Fruit fly (Drosophila melanogaster) whole organism, embryonic: ENCODE measurements around the gene CG2321.

Source experiments
- Atf6 ChIP-seq: fragments of 200-800 bp; sonication (Bioruptor generic); IDR thresholded peaks from 2 replicates; pipeline ENCODE4 v1.3.6; 2022; ENCODE audit warnings: missing biosample characterization, missing genetic modification characterization
- Awh ChIP-seq: fragments of 200-800 bp; sonication (Bioruptor generic); IDR thresholded peaks from 2 replicates; pipeline ENCODE4, ENCODE4 v1.3.6; 2022; ENCODE audit warnings: missing biosample characterization, missing genetic modification characterization
- Blimp-1 ChIP-seq: fragments of 200-800 bp; sonication (Bioruptor generic); optimal IDR thresholded peaks from 3 replicates; lab custom pipeline; 2018; ENCODE audit warnings: missing biosample characterization, missing genetic modification characterization, mild to moderate bottlenecking, moderate library complexity, missing genetic modification reagents
- CG10274 ChIP-seq: fragments of 200-800 bp; sonication (Bioruptor generic); optimal IDR thresholded peaks from 3 replicates; lab custom pipeline; 2017; ENCODE audit warnings: missing biosample characterization, mild to moderate bottlenecking, missing genetic modification characterization
- CG11247 ChIP-seq: fragments of 200-800 bp; sonication (Bioruptor generic); IDR thresholded peaks from 2 replicates; pipeline ENCODE4 v1.3.6; 2022; ENCODE audit warnings: missing biosample characterization, missing genetic modification characterization
- CG14050 ChIP-seq: fragments of 200-800 bp; sonication (Bioruptor generic); IDR thresholded peaks from 3 replicates; pipeline ENCODE4 v1.3.6; 2022; ENCODE audit warnings: missing biosample characterization, missing genetic modification characterization
- CG14710 ChIP-seq: fragments of 200-800 bp; sonication (Bioruptor generic); optimal IDR thresholded peaks from 3 replicates; lab custom pipeline; 2019; ENCODE audit warnings: missing biosample characterization, mild to moderate bottlenecking, missing genetic modification characterization, moderate library complexity
- CG14860 ChIP-seq: fragments of 200-800 bp; sonication (Bioruptor generic); IDR thresholded peaks from 3 replicates; pipeline ENCODE4 v1.3.6; 2022; ENCODE audit warnings: missing biosample characterization, missing genetic modification characterization; ENCODE audit not compliant: partially characterized antibody
- CG15269 ChIP-seq: fragments of 200-800 bp; sonication (Bioruptor generic); optimal IDR thresholded peaks from 2 replicates; lab custom pipeline; 2018; ENCODE audit warnings: missing biosample characterization, mild to moderate bottlenecking, missing genetic modification characterization, moderate library complexity
- CG1602 ChIP-seq: fragments of 200-800 bp; sonication (Bioruptor generic); optimal IDR thresholded peaks from 3 replicates; lab custom pipeline; 2016; ENCODE audit warnings: missing biosample characterization, missing genetic modification characterization
- CG16813 ChIP-seq: fragments of 200-800 bp; sonication (Bioruptor generic); IDR thresholded peaks from 3 replicates; pipeline ENCODE4 v1.3.6; 2022; ENCODE audit warnings: missing biosample characterization, missing genetic modification characterization; ENCODE audit not compliant: partially characterized antibody
- CG17361 ChIP-seq: fragments of 200-800 bp; sonication (Bioruptor generic); IDR thresholded peaks from 3 replicates; pipeline ENCODE4 v1.3.6; 2022; ENCODE audit warnings: missing biosample characterization, missing genetic modification characterization
- CG17802 ChIP-seq: fragments of 200-800 bp; sonication (Bioruptor generic); optimal IDR thresholded peaks from 2 replicates; lab custom pipeline; 2018; ENCODE audit warnings: missing biosample characterization, mild to moderate bottlenecking, missing genetic modification characterization, moderate library complexity
- CG18011 ChIP-seq: fragments of 200-800 bp; sonication (Bioruptor generic); optimal IDR thresholded peaks from 2 replicates; lab custom pipeline; 2017; ENCODE audit warnings: missing biosample characterization, missing genetic modification characterization, mild to moderate bottlenecking, moderate library complexity, missing genotype
- CG18262 ChIP-seq: fragments of 200-800 bp; optimal IDR thresholded peaks from 3 replicates; lab custom pipeline; 2019; ENCODE audit warnings: missing biosample characterization, mild to moderate bottlenecking, missing genetic modification characterization, moderate library complexity
- CG18476 ChIP-seq: fragments of 200-800 bp; sonication (Bioruptor generic); optimal IDR thresholded peaks from 2 replicates; lab custom pipeline; 2016; ENCODE audit warnings: missing biosample characterization, mild to moderate bottlenecking, missing genetic modification characterization
- CG2678 ChIP-seq: fragments of 200-800 bp; sonication (Bioruptor generic); optimal IDR thresholded peaks from 3 replicates; lab custom pipeline; 2019; ENCODE audit warnings: missing biosample characterization, mild to moderate bottlenecking, missing genetic modification characterization, moderate library complexity
- CG2712 ChIP-seq: fragments of 200-800 bp; optimal IDR thresholded peaks from 3 replicates; lab custom pipeline; 2019; ENCODE audit warnings: missing biosample characterization, mild to moderate bottlenecking, missing genetic modification characterization, moderate library complexity
- CG31388 ChIP-seq: fragments of 200-800 bp; sonication (Bioruptor generic); optimal IDR thresholded peaks from 2 replicates; lab custom pipeline; 2016; ENCODE audit warnings: missing biosample characterization, missing genetic modification characterization
- CG43689 ChIP-seq: fragments of 200-800 bp; sonication (Bioruptor generic); IDR thresholded peaks from 2 replicates; pipeline ENCODE4 v1.3.6; 2022; ENCODE audit warnings: missing biosample characterization, missing genetic modification characterization
- CG5245 ChIP-seq: fragments of 200-800 bp; sonication (Bioruptor generic); optimal IDR thresholded peaks from 3 replicates; lab custom pipeline; 2016; ENCODE audit warnings: missing biosample characterization, missing genetic modification characterization
- CG6654 ChIP-seq: fragments of 200-800 bp; sonication (Bioruptor generic); optimal IDR thresholded peaks from 2 replicates; lab custom pipeline; 2017; ENCODE audit warnings: missing biosample characterization, mild to moderate bottlenecking, missing genetic modification characterization
- CG7745 ChIP-seq: fragments of 200-800 bp; sonication (Bioruptor generic); optimal IDR thresholded peaks from 2 replicates; lab custom pipeline; 2018; ENCODE audit warnings: missing biosample characterization, mild to moderate bottlenecking, missing genetic modification characterization, moderate library complexity
- CG7839 ChIP-seq: fragments of 200-800 bp; sonication (Bioruptor generic); optimal IDR thresholded peaks from 3 replicates; lab custom pipeline; 2018; ENCODE audit warnings: missing biosample characterization, mild to moderate bottlenecking, missing genetic modification characterization, moderate library complexity
- CG8281 ChIP-seq: fragments of 200-800 bp; sonication (Bioruptor generic); optimal IDR thresholded peaks from 2 replicates; lab custom pipeline; 2018; ENCODE audit warnings: missing biosample characterization, mild to moderate bottlenecking, missing genetic modification characterization, moderate library complexity
- CG9437 ChIP-seq: fragments of 200-800 bp; sonication (Bioruptor generic); optimal IDR thresholded peaks from 2 replicates; lab custom pipeline; 2018; ENCODE audit warnings: missing biosample characterization, mild to moderate bottlenecking, missing genetic modification characterization
- Dbx ChIP-seq: fragments of 200-800 bp; sonication (Bioruptor generic); IDR thresholded peaks from 3 replicates; pipeline ENCODE4 v1.3.6; 2022; ENCODE audit warnings: missing biosample characterization, missing genetic modification characterization
- MBD-R2 ChIP-seq: fragments of 200-800 bp; sonication (Bioruptor generic); IDR thresholded peaks from 2 replicates; pipeline ENCODE4 v1.3.6; 2022; ENCODE audit warnings: missing biosample characterization, missing genetic modification characterization
- bcd ChIP-seq: fragments of 200-800 bp; sonication (Bioruptor generic); optimal IDR thresholded peaks from 2 replicates; lab custom pipeline; 2017; ENCODE audit warnings: missing biosample characterization, mild to moderate bottlenecking, missing genetic modification characterization
- cad ChIP-seq: fragments of >200 bp; optimal IDR thresholded peaks from 2 replicates; lab custom pipeline; 2017; ENCODE audit warnings: missing biosample characterization, missing genetic modification characterization
- crol ChIP-seq: fragments of 200-800 bp; sonication (Bioruptor generic); IDR thresholded peaks from 2 replicates; pipeline ENCODE4 v1.3.6; 2022; ENCODE audit warnings: missing biosample characterization, missing genetic modification characterization
- grau ChIP-seq: fragments of 200-800 bp; optimal IDR thresholded peaks from 3 replicates; lab custom pipeline; 2019; ENCODE audit warnings: missing biosample characterization, mild to moderate bottlenecking, missing genetic modification characterization, moderate library complexity
- hth ChIP-seq: fragments of >200 bp; optimal IDR thresholded peaks from 2 replicates; lab custom pipeline; 2017; ENCODE audit warnings: inconsistent platforms
- lov ChIP-seq, 2 experiments: fragments of 200-800 bp in 1 of 2; fragments of >200 bp in 1 of 2; sonication (Bioruptor generic) in 1 of 2; IDR thresholded peaks in 1 of 2; optimal IDR thresholded peaks in 1 of 2; 2 replicates in 1 of 2; 3 replicates in 1 of 2; pipeline versions ENCODE4 v1.3.6 to Lab custom; 2017 to 2022; ENCODE audit warnings: missing biosample characterization in 1 of 2, missing genetic modification characterization in 1 of 2
- mam ChIP-seq: fragments of 200-800 bp; sonication (Bioruptor generic); optimal IDR thresholded peaks from 3 replicates; lab custom pipeline; 2016; ENCODE audit warnings: missing biosample characterization, missing genetic modification characterization
- prd ChIP-seq, 3 experiments: fragments of >200 bp in 2 of 3; fragments of 200-800 bp in 1 of 3; sonication (Bioruptor generic) in 1 of 3; optimal IDR thresholded peaks in 2 of 3; IDR thresholded peaks in 1 of 3; 2 replicates in 2 of 3; 3 replicates in 1 of 3; pipeline versions ENCODE4 v1.3.6 to Lab custom; 2017 to 2022; ENCODE audit warnings: missing biosample characterization in 1 of 3, missing genetic modification characterization in 1 of 3
- ro ChIP-seq: fragments of 200-800 bp; sonication (Bioruptor generic); IDR thresholded peaks from 2 replicates; pipeline ENCODE4 v1.3.6; 2022; ENCODE audit warnings: missing biosample characterization, missing genetic modification characterization
- salm ChIP-seq: fragments of 200-800 bp; sonication (Bioruptor generic); optimal IDR thresholded peaks from 2 replicates; lab custom pipeline; 2018; ENCODE audit warnings: missing biosample characterization, mild to moderate bottlenecking, missing genetic modification characterization
- schlank ChIP-seq: fragments of 200-800 bp; sonication (Bioruptor generic); optimal IDR thresholded peaks from 2 replicates; lab custom pipeline; 2018; ENCODE audit warnings: missing biosample characterization, mild to moderate bottlenecking, missing genetic modification characterization
- sens ChIP-seq: fragments of 200-800 bp; sonication (Bioruptor generic); peaks from one replicate; lab custom pipeline; 2016; ENCODE audit warnings: missing biosample characterization, missing genetic modification characterization
- sima ChIP-seq: fragments of 200-800 bp; sonication (Bioruptor generic); optimal IDR thresholded peaks from 2 replicates; lab custom pipeline; 2016; ENCODE audit warnings: missing biosample characterization, missing genetic modification characterization
- slp2 ChIP-seq: fragments of 200-800 bp; sonication (Bioruptor generic); optimal IDR thresholded peaks from 2 replicates; lab custom pipeline; 2016; ENCODE audit warnings: missing biosample characterization, missing genetic modification characterization
- ttk ChIP-seq: fragments of 200-800 bp; sonication (Bioruptor generic); IDR thresholded peaks from 2 replicates; pipeline ENCODE4 v2.1.2; 2022; ENCODE audit warnings: missing biosample characterization, missing genetic modification characterization
- twi ChIP-seq: fragments of 200-800 bp; optimal IDR thresholded peaks from 2 replicates; lab custom pipeline; 2019; ENCODE audit warnings: missing biosample characterization, mild to moderate bottlenecking, missing genetic modification characterization, moderate library complexity
- unpg ChIP-seq: fragments of 200-800 bp; sonication (Bioruptor generic); optimal IDR thresholded peaks from 3 replicates; lab custom pipeline; 2018; ENCODE audit warnings: missing biosample characterization, mild to moderate bottlenecking, missing genetic modification characterization, moderate library complexity
- wor ChIP-seq: fragments of 200-800 bp; sonication (Bioruptor generic); IDR thresholded peaks from 2 replicates; pipeline ENCODE4 v1.3.6; 2022; ENCODE audit warnings: missing biosample characterization, missing genetic modification characterization
- z ChIP-seq: fragments of 200-800 bp; sonication (Bioruptor generic); IDR thresholded peaks from 3 replicates; pipeline ENCODE4 v1.3.6; 2022; ENCODE audit warnings: missing biosample characterization, missing genetic modification characterization

CG2321 gene

dm6 chr3R:29511472-29511871 lies 22.4 kb upstream of the CG2321 start:
- no peak for TF ChIP-seq mam (GFP tag; lab: Kevin White, UChicago)
- no peak for TF ChIP-seq CG1602 (GFP tag; lab: Kevin White, UChicago)
- no peak for TF ChIP-seq slp2 (GFP tag; lab: Kevin White, UChicago)
- TF ChIP-seq hth: peak; percentile 26
- TF ChIP-seq wor (GFP tag; lab: Robert Waterston, UW): no peak
- peak; percentile 20 for TF ChIP-seq CG18476 (GFP tag; lab: Kevin White, UChicago)
- TF ChIP-seq CG14050 (GFP tag; lab: Robert Waterston, UW): no peak
- no peak for TF ChIP-seq ro
- peak; percentile 63 for TF ChIP-seq CG10274 (GFP tag; lab: Kevin White, UChicago)
- TF ChIP-seq twi (tag; lab: Kevin White, UChicago): peak; percentile 25
- TF ChIP-seq lov (optimal IDR thresholded peaks at IDR 0.05; lab: Kevin White, UChicago): no peak
- TF ChIP-seq lov (GFP tag; IDR thresholded peaks at IDR 0.05; lab: Robert Waterston, UW): no peak
- peak; percentile 67 for TF ChIP-seq sens (GFP tag; lab: Kevin White, UChicago)
- TF ChIP-seq Blimp-1: peak; percentile 51
- no peak for TF ChIP-seq cad (GFP tag; lab: Kevin White, UChicago)
- TF ChIP-seq MBD-R2 (GFP tag; lab: Robert Waterston, UW): no peak
- TF ChIP-seq Atf6 (GFP tag; lab: Robert Waterston, UW): no peak
- 0 out of 2 replicates have a peak, but pooled peaks have one; percentile 17 for TF ChIP-seq crol (GFP tag; lab: Robert Waterston, UW)
- TF ChIP-seq CG43689: no peak
- TF ChIP-seq CG5245 (GFP tag; lab: Kevin White, UChicago): no peak
- no peak for TF ChIP-seq schlank (tag; lab: Kevin White, UChicago)
- no peak for TF ChIP-seq unpg (GFP tag; lab: Kevin White, UChicago)
- TF ChIP-seq, all 482 proteins: peak for 7

DNA sequence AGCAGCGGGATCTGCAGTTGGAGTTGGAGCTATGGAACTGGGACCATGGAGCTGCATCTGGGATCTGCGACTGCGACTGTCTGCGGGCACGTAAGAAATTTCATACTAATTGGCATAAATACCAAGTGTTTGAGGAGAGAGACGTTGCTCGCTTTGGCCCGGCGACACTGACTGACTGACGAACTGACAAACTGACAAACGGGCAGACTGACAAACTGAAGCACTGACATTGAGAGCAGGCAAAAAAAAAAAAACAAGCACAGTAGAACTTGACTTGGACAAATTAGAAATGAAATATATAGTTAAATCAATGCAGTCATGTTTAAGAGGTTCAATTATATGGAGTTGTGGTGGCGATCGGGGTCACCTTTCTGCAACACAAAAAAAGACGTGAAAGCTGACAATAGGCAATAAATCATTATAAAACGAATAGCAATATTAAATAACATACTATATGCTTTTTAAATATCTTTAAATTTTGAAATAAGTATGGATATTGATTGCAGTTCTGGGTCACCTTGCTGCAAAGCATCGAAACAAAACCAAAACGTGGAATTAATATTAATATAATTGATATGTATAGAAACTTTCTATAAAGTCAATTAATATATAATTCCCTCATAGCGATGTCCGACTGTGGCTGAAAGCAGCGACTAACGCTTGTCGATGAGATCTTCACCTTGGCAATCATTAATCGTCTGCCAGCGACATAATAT lies 19.6 kb upstream of the CG2321 start:
- 0 out of 3 replicates have a peak, but pooled peaks have one; percentile 17 for TF ChIP-seq CG17361
- peak; percentile 56 for TF ChIP-seq grau (tag; lab: Kevin White, UChicago)
- TF ChIP-seq CG8281 (tag; lab: Kevin White, UChicago): peak; percentile 97
- TF ChIP-seq sima (GFP tag; lab: Kevin White, UChicago): no peak

DNA sequence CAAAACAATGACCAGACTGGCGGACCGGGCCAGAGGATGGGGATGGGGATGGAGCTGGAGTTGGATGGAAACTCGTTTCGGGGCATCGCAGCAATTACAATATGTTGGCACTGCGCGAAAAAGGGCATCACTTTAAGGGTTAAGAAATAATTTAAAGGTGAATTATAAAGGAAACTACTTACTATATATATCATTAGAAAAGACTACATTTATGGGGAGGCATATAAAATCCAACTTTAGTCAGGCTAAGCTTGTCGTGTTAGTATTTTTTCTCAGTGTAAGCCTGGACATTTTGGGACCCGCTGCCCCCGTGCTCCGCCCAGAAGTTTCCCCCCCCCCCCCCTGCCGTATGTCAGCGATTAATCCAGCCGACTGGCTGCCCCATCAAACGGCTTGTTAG lies 17.5 kb upstream of the CG2321 start:
- TF ChIP-seq bcd (no peak), CG2678 (tag; lab: Kevin White, UChicago) (no peak), CG11247 (GFP tag; lab: Robert Waterston, UW) (no peak), prd (optimal IDR thresholded peaks at IDR 0.05; lab: Kevin White, UChicago) (no peak), prd (GFP tag; IDR thresholded peaks at IDR 0.05; lab: Robert Waterston, UW) (peak; percentile 38; the same call in 2 of the 3 replicates), CG14860 (GFP tag; lab: Robert Waterston, UW) (no peak), ttk (no peak), CG14710 (tag; lab: Kevin White, UChicago) (no peak), crol (GFP tag; lab: Robert Waterston, UW) (peak; percentile 47), CG18262 (tag; lab: Kevin White, UChicago) (no peak), CG15269 (tag; lab: Kevin White, UChicago) (no peak), CG2712 (tag; lab: Kevin White, UChicago) (peak; percentile 6), salm (no peak), CG31388 (GFP tag; lab: Kevin White, UChicago) (no peak), CG6654 (GFP tag; lab: Kevin White, UChicago) (no peak), CG9437 (GFP tag; lab: Kevin White, UChicago) (no peak), CG18011 (no peak), slp2 (GFP tag; lab: Kevin White, UChicago) (no peak), CG16813 (no peak), CG17802 (tag; lab: Kevin White, UChicago) (no peak), Dbx (GFP tag; lab: Robert Waterston, UW) (no peak), z (GFP tag; lab: Robert Waterston, UW) (no peak), CG7839 (no peak), Awh (GFP tag; lab: Robert Waterston, UW) (0 out of 2 replicates have a peak, but pooled peaks have one; percentile 42), CG7745 (tag; lab: Kevin White, UChicago) (no peak)
